Fruit fly (Drosophila melanogaster): ENCODE data around the gene Neurochondrin.
A peak's percentile ranks its signal among the peaks of the same experiment; 100 is the strongest.

Neurochondrin gene

DNA sequence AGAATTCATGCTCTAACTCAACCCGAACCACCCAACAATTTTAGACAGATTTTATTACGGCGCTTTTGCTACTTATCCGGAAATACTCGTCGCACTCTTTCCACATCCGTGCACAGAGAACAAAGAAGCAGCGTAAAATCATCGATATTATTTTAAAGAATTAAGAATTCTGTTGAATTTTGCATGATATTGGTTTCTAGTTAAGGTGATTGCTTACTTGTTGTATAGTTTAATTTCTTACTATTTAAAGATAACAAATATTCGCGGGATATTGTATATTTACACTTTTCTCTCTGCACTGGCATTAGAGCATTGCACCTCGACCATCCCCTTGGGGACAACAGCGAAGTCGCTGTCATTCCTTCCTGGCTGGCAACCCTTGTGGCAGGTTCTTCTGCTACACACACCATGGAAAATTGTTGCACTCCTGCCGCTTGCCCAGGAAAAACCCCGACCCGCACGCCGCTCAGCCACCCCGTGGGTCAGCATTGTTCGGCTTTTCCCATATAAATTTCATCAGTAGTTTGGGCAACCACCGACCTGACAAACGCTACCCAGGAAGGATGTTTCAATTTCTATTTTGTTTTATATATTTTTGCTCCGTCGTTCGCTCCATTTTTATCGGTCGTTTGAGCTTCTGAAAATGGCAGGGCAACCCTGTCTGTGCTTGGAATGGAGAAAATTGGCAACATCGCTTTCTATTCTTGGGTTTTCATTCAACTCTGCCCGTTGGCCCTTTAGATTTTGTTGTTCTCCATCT is 40.4 kb upstream of the Neurochondrin start (continued):
- peak; percentile 58 for TF ChIP-seq Smox (GFP tag; optimal IDR thresholded peaks at IDR 0.05)
- peak; percentile 45 for TF ChIP-seq Hr39 (GFP tag; optimal IDR thresholded peaks at IDR 0.05)
- TF ChIP-seq CG8632 (GFP tag; optimal IDR thresholded peaks at IDR 0.05): peak; percentile 25
- TF ChIP-seq CG10669 (GFP tag; optimal IDR thresholded peaks at IDR 0.05): peak; percentile 55
- peak; percentile 40 for TF ChIP-seq CG15336 (GFP tag; IDR thresholded peaks at IDR 0.05)
- peak; percentile 55 for TF ChIP-seq lz (GFP tag; optimal IDR thresholded peaks at IDR 0.05)
- peak; percentile 17 to 26 for TF ChIP-seq ss (GFP tag; optimal IDR thresholded peaks at IDR 0.05)
- peak in 1 of 2 experiments; percentile 24 for TF ChIP-seq salr (GFP tag; optimal IDR thresholded peaks at IDR 0.05)
- no peak for TF ChIP-seq dac (GFP tag; optimal IDR thresholded peaks at IDR 0.05)
- TF ChIP-seq Gug (GFP tag; IDR thresholded peaks at IDR 0.05): no peak
- peak; percentile 61 for TF ChIP-seq Sox14 (GFP tag; optimal IDR thresholded peaks at IDR 0.05)
- TF ChIP-seq Hr38 (GFP tag; optimal IDR thresholded peaks at IDR 0.05): no peak
- TF ChIP-seq eg (GFP tag; IDR thresholded peaks at IDR 0.05): peak; percentile 34; the same call in 1 of the 3 replicates
- TF ChIP-seq CG32006 (GFP tag; optimal IDR thresholded peaks at IDR 0.05): peak; percentile 59
- no peak for TF ChIP-seq CG9139 (GFP tag; optimal IDR thresholded peaks at IDR 0.05)
- no peak for TF ChIP-seq Blimp-1 (GFP tag; optimal IDR thresholded peaks at IDR 0.05)
- TF ChIP-seq Ets21C (GFP tag; optimal IDR thresholded peaks at IDR 0.05): peak; percentile 23
- peak; percentile 23 for TF ChIP-seq CG1621 (tag; optimal IDR thresholded peaks at IDR 0.05)
- peak; percentile 14 for TF ChIP-seq net (GFP tag; optimal IDR thresholded peaks at IDR 0.05)
- peak; percentile 43 for TF ChIP-seq topi (GFP tag; optimal IDR thresholded peaks at IDR 0.05)
- peak; percentile 35 for TF ChIP-seq Sox102F (GFP tag; optimal IDR thresholded peaks at IDR 0.05)
- no peak for TF ChIP-seq CG11294 (GFP tag; IDR thresholded peaks at IDR 0.05)
- peak; percentile 27 for TF ChIP-seq CG8319 (GFP tag; optimal IDR thresholded peaks at IDR 0.05)
- TF ChIP-seq CG6792 (GFP tag; optimal IDR thresholded peaks at IDR 0.05): peak; percentile 51
- TF ChIP-seq pdm3 (GFP tag; optimal IDR thresholded peaks at IDR 0.05): peak; percentile 53
- TF ChIP-seq CG34406 (GFP tag; optimal IDR thresholded peaks at IDR 0.05): peak; percentile 29
- TF ChIP-seq esn (GFP tag; optimal IDR thresholded peaks at IDR 0.05): peak; percentile 72
- peak; percentile 63 for TF ChIP-seq Met (GFP tag; optimal IDR thresholded peaks at IDR 0.05)

dm6 chr3R:6428935-6429334 is 39.3 kb upstream of the Neurochondrin start:
- TF ChIP-seq fkh (GFP tag; optimal IDR thresholded peaks at IDR 0.05) (no peak), fd85E (GFP tag; optimal IDR thresholded peaks at IDR 0.05) (no peak), Smox (GFP tag; optimal IDR thresholded peaks at IDR 0.05) (no peak), svp (GFP tag) (no peak), OdsH (GFP tag; optimal IDR thresholded peaks at IDR 0.05) (no peak), CG7368 (GFP tag; optimal IDR thresholded peaks at IDR 0.05) (no peak), CG10669 (GFP tag; optimal IDR thresholded peaks at IDR 0.05) (no peak)

DNA sequence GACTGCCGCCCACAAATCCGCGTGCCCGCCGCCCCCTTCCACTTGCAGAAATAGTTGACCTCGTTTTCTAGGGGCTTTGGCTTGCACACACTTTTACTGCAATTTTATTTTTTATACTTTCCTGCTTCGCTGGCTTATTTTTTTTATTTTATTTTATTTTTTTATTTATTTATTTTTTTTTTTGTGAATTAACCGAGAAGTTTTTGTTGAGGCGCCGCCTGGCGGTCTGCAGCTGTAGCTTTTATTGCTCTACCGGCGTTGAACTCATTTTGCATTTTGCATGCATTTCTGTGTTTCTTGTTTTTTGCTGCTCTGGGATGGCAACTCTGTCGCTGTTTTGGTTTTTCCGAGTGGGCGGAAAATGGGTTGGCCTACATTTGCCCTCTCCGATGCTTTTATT is 38.5 kb upstream of the Neurochondrin start:
- TF ChIP-seq net (GFP tag; optimal IDR thresholded peaks at IDR 0.05) (no peak), CG15336 (GFP tag; IDR thresholded peaks at IDR 0.05) (peak; percentile 69), dsx (GFP tag; optimal IDR thresholded peaks at IDR 0.05; ENCODE audit: poor library complexity, severe bottlenecking) (no peak), CG6163 (GFP tag; IDR thresholded peaks at IDR 0.05) (peak; percentile 58; the same call in 2 of the 3 replicates), esn (GFP tag; optimal IDR thresholded peaks at IDR 0.05) (no peak), lz (GFP tag; optimal IDR thresholded peaks at IDR 0.05) (no peak), OdsH (GFP tag; optimal IDR thresholded peaks at IDR 0.05) (peak; percentile 16), CG6276 (GFP tag; optimal IDR thresholded peaks at IDR 0.05) (peak; percentile 66), CG8119 (GFP tag; IDR thresholded peaks at IDR 0.05) (peak; percentile 58; the same call in 2 of the 3 replicates), Hr4 (GFP tag; optimal IDR thresholded peaks at IDR 0.05) (peak; percentile 24), achi (GFP tag; optimal IDR thresholded peaks at IDR 0.05) (peak; percentile 20), CG32006 (GFP tag; optimal IDR thresholded peaks at IDR 0.05) (peak; percentile 48), eg (GFP tag; IDR thresholded peaks at IDR 0.05) (peak; percentile 83), svp (GFP tag) (no peak), CG11294 (GFP tag; IDR thresholded peaks at IDR 0.05) (0 out of 2 replicates have a peak, but pooled peaks have one; percentile 26), CG1621 (tag; optimal IDR thresholded peaks at IDR 0.05) (no peak), Eip78C (GFP tag) (peak; percentile 5), CG6792 (GFP tag; optimal IDR thresholded peaks at IDR 0.05) (no peak), CG4318 (GFP tag; optimal IDR thresholded peaks at IDR 0.05) (peak; percentile 15), dac (GFP tag; optimal IDR thresholded peaks at IDR 0.05) (no peak)
